Worm (Caenorhabditis elegans) whole organism, late embryonic: ENCODE measurements around the gene C40A11.8.

ENCODE experiments used
- K09A11.1 ChIP-seq: sonication (generic microtip); optimal IDR thresholded peaks from 2 replicates; lab custom pipeline; 2017; ENCODE audit warnings: antibody characterized with exemption, mild to moderate bottlenecking, missing genetic modification characterization, missing compliant biosample characterization; ENCODE audit not compliant: insufficient read depth
- Y22D7AL.16 ChIP-seq: sonication (generic microtip); optimal IDR thresholded peaks from 2 replicates; lab custom pipeline; 2016; ENCODE audit warnings: missing genetic modification characterization, missing compliant biosample characterization
- ahr-1 ChIP-seq: sonication (generic microtip); optimal IDR thresholded peaks from 2 replicates; lab custom pipeline; 2016; ENCODE audit warnings: missing genetic modification characterization, missing compliant biosample characterization
- ama-1 ChIP-seq: fragments of 150-350 bp; optimal IDR thresholded peaks from 2 replicates; lab custom pipeline; 2014
- ceh-18 ChIP-seq: sonication (generic microtip); optimal IDR thresholded peaks from 2 replicates; lab custom pipeline; 2016; ENCODE audit warnings: missing genetic modification characterization, missing compliant biosample characterization
- ceh-19 ChIP-seq: fragments of 200-800 bp; sonication (Bioruptor generic); optimal IDR thresholded peaks from 2 replicates; lab custom pipeline; 2018; ENCODE audit warnings: mild to moderate bottlenecking, missing genetic modification characterization, missing compliant biosample characterization
- ceh-2 ChIP-seq: sonication (generic microtip); optimal IDR thresholded peaks from 2 replicates; lab custom pipeline; 2016; ENCODE audit warnings: missing genotype, missing genetic modification characterization, missing compliant biosample characterization
- ceh-24 ChIP-seq: sonication (generic microtip); optimal IDR thresholded peaks from 2 replicates; lab custom pipeline; 2016; ENCODE audit warnings: mild to moderate bottlenecking, missing genetic modification characterization, missing compliant biosample characterization
- ceh-31 ChIP-seq: sonication (generic microtip); optimal IDR thresholded peaks from 2 replicates; lab custom pipeline; 2016; ENCODE audit warnings: missing genetic modification characterization, missing compliant biosample characterization
- ceh-34 ChIP-seq: sonication (generic microtip); optimal IDR thresholded peaks from 2 replicates; lab custom pipeline; 2016; ENCODE audit warnings: mild to moderate bottlenecking, missing genetic modification characterization, missing compliant biosample characterization
- ceh-45 ChIP-seq: fragments of 200-800 bp; sonication (Bioruptor generic); IDR thresholded peaks from 2 replicates; pipeline ENCODE4 v1.3.6; 2022; ENCODE audit warnings: missing genetic modification reagents, missing genetic modification characterization, missing compliant biosample characterization
- ceh-48 ChIP-seq: sonication (generic microtip); optimal IDR thresholded peaks from 2 replicates; lab custom pipeline; 2016; ENCODE audit warnings: missing genetic modification characterization, inconsistent platforms, missing compliant biosample characterization
- ceh-9 ChIP-seq: sonication (generic microtip); optimal IDR thresholded peaks from 2 replicates; lab custom pipeline; 2016; ENCODE audit warnings: mild to moderate bottlenecking, missing genetic modification characterization, inconsistent platforms, missing compliant biosample characterization
- dmd-4 ChIP-seq: sonication (generic microtip); optimal IDR thresholded peaks from 2 replicates; lab custom pipeline; 2016; ENCODE audit warnings: borderline replicate concordance, missing genetic modification characterization, missing compliant biosample characterization
- elt-2 ChIP-seq: sonication (generic microtip); optimal IDR thresholded peaks from 2 replicates; lab custom pipeline; 2016; ENCODE audit warnings: missing genetic modification reagents, missing genetic modification characterization, missing compliant biosample characterization
- elt-4 ChIP-seq: sonication (generic microtip); optimal IDR thresholded peaks from 2 replicates; lab custom pipeline; 2016; ENCODE audit warnings: missing genetic modification characterization, missing compliant biosample characterization
- ets-4 ChIP-seq: sonication (generic microtip); optimal IDR thresholded peaks from 2 replicates; lab custom pipeline; 2016; ENCODE audit warnings: missing genetic modification characterization, missing compliant biosample characterization
- eyg-1 ChIP-seq: sonication (generic microtip); optimal IDR thresholded peaks from 2 replicates; lab custom pipeline; 2016; ENCODE audit warnings: missing genotype, missing genetic modification characterization, missing compliant biosample characterization
- fax-1 ChIP-seq: sonication (generic microtip); optimal IDR thresholded peaks from 2 replicates; lab custom pipeline; 2016; ENCODE audit warnings: missing genotype, missing genetic modification characterization, missing compliant biosample characterization
- fkh-6 ChIP-seq: sonication (generic microtip); optimal IDR thresholded peaks from 2 replicates; lab custom pipeline; 2016; ENCODE audit warnings: missing genetic modification characterization, missing compliant biosample characterization
- hlh-15 ChIP-seq: sonication (generic microtip); optimal IDR thresholded peaks from 2 replicates; lab custom pipeline; 2016; ENCODE audit warnings: missing genetic modification characterization, missing compliant biosample characterization
- hlh-6 ChIP-seq: sonication (generic microtip); optimal IDR thresholded peaks from 2 replicates; lab custom pipeline; 2016; ENCODE audit warnings: missing genotype, missing genetic modification characterization, missing compliant biosample characterization
- lim-6 ChIP-seq: sonication (generic microtip); optimal IDR thresholded peaks from 2 replicates; lab custom pipeline; 2016; ENCODE audit warnings: missing genetic modification characterization, missing compliant biosample characterization
- lin-11 ChIP-seq: fragments of 200-800 bp; sonication (Bioruptor generic); optimal IDR thresholded peaks from 2 replicates; lab custom pipeline; 2018; ENCODE audit warnings: mild to moderate bottlenecking, missing genetic modification characterization, missing compliant biosample characterization
- nhr-232 ChIP-seq: sonication (generic microtip); optimal IDR thresholded peaks from 2 replicates; lab custom pipeline; 2016; ENCODE audit warnings: missing genetic modification characterization, missing compliant biosample characterization
- npax-4 ChIP-seq: sonication (generic microtip); optimal IDR thresholded peaks from 2 replicates; lab custom pipeline; 2016; ENCODE audit warnings: missing genetic modification characterization, missing compliant biosample characterization
- pax-1 ChIP-seq: fragments of 150-350 bp; optimal IDR thresholded peaks from 2 replicates; lab custom pipeline; 2014; ENCODE audit warnings: missing biosample characterization, missing genetic modification characterization
- pha-4 ChIP-seq: fragments of 150-350 bp; optimal IDR thresholded peaks from 2 replicates; lab custom pipeline; 2018; ENCODE audit warnings: missing biosample characterization, missing genetic modification reagents, missing genetic modification characterization
- pqm-1 ChIP-seq: sonication (generic microtip); optimal IDR thresholded peaks from 2 replicates; lab custom pipeline; 2016; ENCODE audit warnings: missing genetic modification characterization, missing compliant biosample characterization
- ref-2 ChIP-seq: sonication (generic microtip); optimal IDR thresholded peaks from 2 replicates; lab custom pipeline; 2016; ENCODE audit warnings: missing genetic modification characterization, missing compliant biosample characterization
- tbx-7 ChIP-seq: sonication (generic microtip); optimal IDR thresholded peaks from 2 replicates; lab custom pipeline; 2016; ENCODE audit warnings: missing genotype, missing genetic modification characterization, missing compliant biosample characterization
- unc-3 ChIP-seq, 2 experiments: fragments of 200-800 bp in 1 of 2; sonication (Bioruptor generic) in 1 of 2; sonication (generic microtip) in 1 of 2; conservative IDR thresholded peaks in 1 of 2; optimal IDR thresholded peaks in 1 of 2; 2 replicates each; pipeline versions ENCODE4 v1.3.6 to Lab custom; 2016 to 2022; ENCODE audit warnings: missing compliant biosample characterization in 2 of 2, missing genetic modification characterization in 2 of 2, missing genetic modification reagents in 1 of 2
- unc-42 ChIP-seq: sonication (generic microtip); optimal IDR thresholded peaks from 2 replicates; lab custom pipeline; 2016; ENCODE audit warnings: missing genotype, missing genetic modification characterization, missing compliant biosample characterization
- unc-55 ChIP-seq: sonication (generic microtip); optimal IDR thresholded peaks from 2 replicates; lab custom pipeline; 2017; ENCODE audit warnings: missing biosample characterization, missing genetic modification reagents, missing genetic modification characterization
- unc-86 ChIP-seq: sonication (generic microtip); optimal IDR thresholded peaks from 2 replicates; lab custom pipeline; 2016; ENCODE audit warnings: missing genetic modification characterization, missing compliant biosample characterization
- zip-5 ChIP-seq: sonication (generic microtip); optimal IDR thresholded peaks from 2 replicates; lab custom pipeline; 2016; ENCODE audit warnings: missing genetic modification characterization, missing compliant biosample characterization
- ztf-16 ChIP-seq: sonication (generic microtip); optimal IDR thresholded peaks from 2 replicates; lab custom pipeline; 2017; ENCODE audit warnings: missing genetic modification characterization, missing compliant biosample characterization

The C40A11.8 gene

DNA sequence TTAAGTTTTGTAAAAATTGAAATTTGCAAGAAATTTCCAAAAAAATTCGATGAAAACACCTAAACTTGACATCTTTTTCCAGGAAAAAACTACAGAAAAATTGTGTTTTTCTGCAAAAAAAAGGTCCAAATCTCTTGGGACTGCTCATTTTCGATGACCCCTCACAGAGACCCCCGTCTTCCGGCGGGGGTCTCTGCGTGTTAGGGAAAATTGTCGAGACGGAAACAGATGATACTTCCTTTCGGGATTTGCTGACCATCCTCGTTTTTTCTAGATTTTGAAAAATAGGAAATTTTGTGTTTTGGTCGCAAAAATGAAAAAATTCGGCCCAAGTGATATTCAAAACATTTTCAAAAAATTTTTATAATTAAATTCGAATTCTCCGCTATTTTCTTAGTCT is 40.6 kb upstream of the C40A11.8 start:
- TF ChIP-seq pax-1 (tag; lab: Kevin White, UChicago) (no peak), lim-6 (tag; lab: Kevin White, UChicago) (no peak), eyg-1 (no peak), ceh-48 (tag; lab: Kevin White, UChicago) (no peak), ceh-34 (tag; lab: Kevin White, UChicago) (no peak), elt-2 (tag; lab: Kevin White, UChicago) (no peak), zip-5 (tag; lab: Kevin White, UChicago) (no peak), hlh-6 (tag; lab: Kevin White, UChicago) (no peak), K09A11.1 (tag; lab: Kevin White, UChicago) (no peak), pha-4 (tag; lab: Kevin White, UChicago) (no peak), ceh-45 (GFP tag; lab: Robert Waterston, UW) (no peak), Y22D7AL.16 (no peak), hlh-15 (tag; lab: Kevin White, UChicago) (no peak)

DNA sequence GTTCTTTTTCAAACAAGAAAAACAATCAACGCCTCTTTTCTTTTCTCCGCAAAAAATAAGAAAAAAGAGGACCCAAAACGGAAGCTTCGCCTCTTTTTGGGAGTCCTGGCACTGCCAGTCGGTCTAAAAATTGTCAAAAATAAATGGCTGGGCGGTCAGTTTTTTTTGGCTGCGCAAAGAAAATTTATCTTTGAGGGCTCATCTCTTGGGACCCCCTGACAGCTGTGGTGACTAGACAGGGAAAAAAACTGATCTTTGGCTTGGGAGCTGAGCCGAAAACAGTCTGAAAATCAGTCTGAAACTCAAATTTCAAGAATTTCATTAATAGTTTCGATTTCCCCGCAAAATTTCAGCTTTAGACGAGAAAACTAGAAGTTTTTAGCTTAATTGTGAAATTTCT is 39.8 kb upstream of the C40A11.8 start:
- TF ChIP-seq ref-2 (tag; lab: Kevin White, UChicago) (no peak), ceh-45 (GFP tag; lab: Robert Waterston, UW) (no peak), fax-1 (tag; lab: Kevin White, UChicago) (no peak), unc-3 (GFP tag; conservative IDR thresholded peaks at IDR 0.05; lab: Robert Waterston, UW) (no peak), unc-3 (tag; optimal IDR thresholded peaks at IDR 0.05; lab: Kevin White, UChicago) (no peak), hlh-6 (tag; lab: Kevin White, UChicago) (no peak), ceh-24 (tag; lab: Kevin White, UChicago) (no peak), ama-1 (lab: Kevin White, UChicago) (no peak), ztf-16 (no peak), lim-6 (tag; lab: Kevin White, UChicago) (no peak), npax-4 (no peak), K09A11.1 (tag; lab: Kevin White, UChicago) (no peak), unc-42 (no peak), dmd-4 (no peak), pax-1 (tag; lab: Kevin White, UChicago) (no peak), ceh-2 (tag; lab: Kevin White, UChicago) (no peak), elt-2 (tag; lab: Kevin White, UChicago) (no peak)

DNA sequence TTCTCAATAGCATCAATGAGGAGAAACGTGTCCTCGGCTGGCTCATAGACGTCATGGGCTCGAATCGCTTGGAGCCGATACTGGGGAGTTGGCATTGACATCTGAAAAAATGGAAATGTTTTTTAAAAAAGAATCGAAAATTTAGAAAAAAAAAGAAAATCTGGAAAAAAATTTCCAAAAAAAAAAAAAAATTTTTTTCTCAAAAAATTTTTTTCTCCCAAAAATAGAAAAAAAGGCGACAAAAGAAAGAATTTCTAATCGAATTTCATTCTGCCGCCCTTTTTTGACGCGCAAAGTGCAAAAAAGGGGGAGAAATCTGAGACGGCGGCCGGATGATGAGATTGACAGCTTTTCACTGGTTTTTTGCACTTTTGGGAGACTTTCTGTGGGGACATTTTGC is 38.6 kb upstream of the C40A11.8 start, which contains the start of gene mtq-2:
mtq-2 (minus strand) TSS at position 101 of the 400 bp plus-strand sequence.
- TF ChIP-seq lin-11 (tag; lab: Kevin White, UChicago) (no peak), ceh-31 (tag; lab: Kevin White, UChicago) (no peak), ceh-19 (no peak), ets-4 (tag; lab: Kevin White, UChicago) (no peak), tbx-7 (no peak), lim-6 (tag; lab: Kevin White, UChicago) (no peak), fkh-6 (tag; lab: Kevin White, UChicago) (no peak), ceh-9 (no peak)
- TF ChIP-seq, all 69 proteins: peak for 0

DNA sequence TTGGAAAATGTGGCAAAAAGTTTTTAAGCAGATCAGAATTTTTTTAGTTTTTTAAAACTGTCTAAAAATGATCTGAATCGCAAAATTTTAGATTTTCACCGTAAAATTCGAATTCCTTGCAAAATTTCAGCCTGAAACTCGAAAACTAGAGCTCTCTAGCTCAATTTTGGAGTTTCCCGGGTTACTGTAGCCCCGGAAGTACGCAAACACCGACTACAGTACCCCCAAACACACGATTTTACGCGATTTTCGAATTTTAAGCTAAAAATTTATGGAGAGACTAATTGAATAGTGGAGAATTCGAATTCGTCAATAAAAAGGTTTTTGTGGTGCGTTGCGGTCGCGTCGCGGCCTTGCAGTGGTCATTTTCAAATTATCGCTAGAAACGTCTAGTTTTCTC is 36.0 kb upstream of the C40A11.8 start:
- TF ChIP-seq pax-1 (tag; lab: Kevin White, UChicago) (no peak), unc-42 (no peak), ceh-18 (tag; lab: Kevin White, UChicago) (no peak), unc-55 (no peak), pqm-1 (tag; lab: Kevin White, UChicago) (no peak), unc-86 (tag; lab: Kevin White, UChicago) (no peak), eyg-1 (no peak), ceh-19 (no peak), dmd-4 (no peak), hlh-15 (tag; lab: Kevin White, UChicago) (no peak), elt-4 (tag; lab: Kevin White, UChicago) (no peak), ahr-1 (tag; lab: Kevin White, UChicago) (no peak), ztf-16 (no peak), npax-4 (no peak), ets-4 (tag; lab: Kevin White, UChicago) (no peak), Y22D7AL.16 (no peak), nhr-232 (tag; lab: Kevin White, UChicago) (no peak)
